Worm (Caenorhabditis elegans): Measurements from ENCODE around the gene F36H5.9.

ce11 chrII:1706385-1706784 is 46.5 kb downstream of the F36H5.9 start, which contains the start of gene sdz-18:
- TF ChIP-seq snpc-4 (tag; optimal IDR thresholded peaks at IDR 0.05) = no peak
- TF ChIP-seq sea-2 (GFP tag; optimal IDR thresholded peaks at IDR 0.05) = no peak
